Worm (Caenorhabditis elegans) whole organism, dauer: ENCODE data around the gene K03B8.11.
"Not testable (repeated sequence)": the region's sequence is repeated elsewhere in the genome, so short reads cannot be mapped to it uniquely, and the experiment has no call there.

ENCODE experiments used
- unc-62 ChIP-seq: sonication (generic microtip); optimal IDR thresholded peaks from 2 replicates; lab custom pipeline; 2017; ENCODE audit warnings: missing biosample characterization, missing genetic modification reagents, missing genetic modification characterization

The K03B8.11 gene

DNA sequence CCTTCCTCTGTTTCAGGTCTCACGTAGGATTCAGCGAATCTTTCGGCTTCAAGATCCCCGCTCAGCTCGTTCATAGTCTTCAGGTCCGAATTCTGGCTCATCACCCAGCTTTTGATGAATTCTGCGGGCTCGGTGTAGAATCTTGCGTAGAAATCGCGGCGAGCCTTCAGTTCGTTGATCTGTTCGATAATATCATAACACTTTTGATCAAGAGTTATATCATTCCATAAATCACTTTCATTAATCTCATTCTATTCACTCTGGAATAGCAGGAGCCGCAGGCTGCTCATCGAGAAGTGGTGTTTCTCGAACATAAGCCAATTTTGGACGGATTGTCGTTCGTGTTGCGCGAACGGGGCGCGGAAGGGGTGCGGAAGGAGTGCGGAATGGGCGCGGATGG lies 4.7 kb upstream of the K03B8.11 start, which contains the start of gene K03B8.4:
Gene K03B8.4, minus strand, starts transcription at position 101 of the 400 bp plus-strand sequence.
- not testable (repeated sequence) for TF ChIP-seq unc-62 (GFP tag; lab: Kevin White, UChicago)

DNA sequence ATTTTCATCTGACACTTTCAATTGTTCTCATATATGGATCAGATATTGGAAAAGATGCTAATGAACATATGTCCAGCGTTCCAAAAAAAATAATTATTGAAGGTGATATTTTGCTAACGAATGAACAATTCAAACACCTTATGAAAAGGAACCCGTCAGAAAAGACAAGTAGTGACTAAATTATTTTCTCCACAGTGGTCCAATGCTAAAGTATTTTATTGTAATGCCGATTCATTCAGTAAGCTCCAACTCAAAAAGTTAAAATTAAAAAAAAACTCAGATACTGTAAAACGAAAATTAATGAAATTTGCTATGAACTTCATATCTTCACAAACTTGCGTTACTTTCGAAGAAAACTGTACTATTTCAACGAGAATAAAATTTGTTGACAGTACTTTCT lies 1.7 kb upstream of the K03B8.11 start, which contains the start of gene nas-16:
Gene nas-16, plus strand, starts transcription at position 301 of the 400 bp plus-strand sequence.
- no peak for TF ChIP-seq unc-62 (GFP tag; lab: Kevin White, UChicago)

DNA sequence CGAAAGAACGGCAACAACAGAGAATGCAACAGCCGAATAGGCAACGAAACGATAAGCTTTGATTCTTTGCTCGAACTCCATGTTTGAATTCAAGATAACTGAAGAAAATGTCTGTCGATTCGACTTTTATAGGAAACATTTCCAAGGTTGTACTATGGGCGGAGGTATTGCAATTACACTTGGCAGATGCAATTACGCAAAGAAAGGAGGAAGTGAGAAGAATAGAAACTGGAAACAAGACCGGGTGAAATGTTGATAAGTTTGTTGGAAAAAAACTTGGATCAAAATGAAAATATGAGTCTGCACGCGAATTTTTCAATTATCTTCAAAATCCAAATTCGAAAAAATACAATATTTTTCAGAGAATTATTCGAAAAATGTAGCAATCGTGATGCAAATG lies 518 bp downstream of the K03B8.11 start, which contains the start of gene col-155:
Gene col-155, minus strand, starts transcription at position 101 of the 400 bp plus-strand sequence.
- no peak for TF ChIP-seq unc-62 (GFP tag; lab: Kevin White, UChicago)

DNA sequence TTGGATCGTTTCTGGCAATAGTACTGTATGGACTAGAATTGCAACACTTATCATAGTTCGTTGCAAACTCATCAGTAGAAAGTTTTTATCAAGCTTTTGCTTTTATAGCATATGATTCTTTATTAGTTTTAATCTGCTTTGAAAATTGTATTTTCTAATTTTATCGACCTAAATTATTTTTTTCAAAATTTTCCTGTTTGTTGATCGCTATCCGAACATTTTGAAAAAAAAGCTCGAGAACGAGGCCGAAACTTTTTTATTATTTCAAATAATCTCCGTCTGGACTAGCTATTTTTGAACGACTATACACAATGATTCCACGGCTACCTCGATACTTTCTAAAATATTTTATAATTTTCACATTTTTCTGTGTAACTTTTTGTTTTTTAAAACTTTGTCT lies 3.9 kb downstream of the K03B8.11 start, which contains the start of gene F55C10.4:
Gene F55C10.4, plus strand, starts transcription at position 301 of the 400 bp plus-strand sequence.
- no peak for TF ChIP-seq unc-62 (GFP tag; lab: Kevin White, UChicago)

DNA sequence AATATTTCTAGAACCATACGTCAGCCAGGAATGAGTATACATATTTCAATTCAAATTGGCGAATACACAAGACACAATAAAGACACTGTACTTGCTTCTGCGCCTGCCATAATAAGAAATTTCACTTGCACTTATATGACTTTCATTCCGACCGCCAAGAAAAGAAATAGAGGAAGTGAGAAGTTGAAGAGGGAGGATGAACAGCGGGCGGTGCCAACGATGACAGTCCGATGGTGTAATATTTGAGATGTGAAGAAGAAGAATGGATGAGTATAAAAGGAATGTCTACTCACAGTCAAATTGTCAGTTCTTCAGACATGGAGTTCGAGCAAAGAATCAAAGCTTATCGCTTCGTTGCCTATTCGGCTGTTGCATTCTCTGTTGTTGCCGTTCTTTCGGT lies 5.2 kb downstream of the K03B8.11 start, which contains the start of gene col-154:
Gene col-154, plus strand, starts transcription at position 301 of the 400 bp plus-strand sequence.
- no peak for TF ChIP-seq unc-62 (GFP tag; lab: Kevin White, UChicago)

DNA sequence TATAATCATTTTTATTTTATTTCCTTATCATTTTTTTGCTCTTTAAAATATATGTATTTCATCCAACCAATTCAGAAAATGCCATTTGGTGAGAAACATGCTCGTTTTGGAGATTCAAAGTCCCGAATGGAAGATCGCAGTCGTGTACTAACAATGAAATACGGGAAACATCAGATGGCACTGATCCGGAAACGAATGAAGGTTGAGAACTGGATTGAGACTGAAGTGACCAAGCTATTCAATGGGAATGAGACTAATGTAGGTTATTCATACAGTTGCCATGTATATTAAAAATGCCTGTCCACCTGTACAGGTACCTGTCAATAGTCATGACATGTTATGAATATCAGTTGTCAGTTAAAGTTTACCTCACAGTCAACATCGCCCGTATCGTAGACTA lies 7.3 kb downstream of the K03B8.11 start, which contains the start of gene F55C10.5:
Gene F55C10.5, plus strand, starts transcription at position 74 of the 400 bp plus-strand sequence.
- no peak for TF ChIP-seq unc-62 (GFP tag; lab: Kevin White, UChicago)

DNA sequence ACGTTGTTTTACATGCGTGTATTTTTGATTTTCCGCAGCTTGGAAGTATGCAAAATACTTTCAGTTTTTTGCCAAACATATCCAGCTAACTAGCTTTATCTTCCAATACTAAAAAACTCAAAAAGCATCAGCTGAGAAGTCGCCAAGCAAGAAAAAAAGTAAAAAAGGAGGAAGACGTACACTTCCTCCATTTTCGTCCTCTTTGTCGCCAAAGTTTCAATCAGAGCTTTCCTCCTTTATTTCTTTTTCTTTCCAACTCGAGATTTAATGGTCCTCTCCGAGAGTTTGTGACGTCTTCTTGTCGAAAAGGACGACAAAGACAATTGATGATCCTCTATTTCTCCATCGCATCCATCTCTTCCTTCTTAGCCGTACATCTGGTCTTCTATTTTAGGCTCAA lies 9.7 kb downstream of the K03B8.11 start:
- no peak for TF ChIP-seq unc-62 (GFP tag; lab: Kevin White, UChicago)

DNA sequence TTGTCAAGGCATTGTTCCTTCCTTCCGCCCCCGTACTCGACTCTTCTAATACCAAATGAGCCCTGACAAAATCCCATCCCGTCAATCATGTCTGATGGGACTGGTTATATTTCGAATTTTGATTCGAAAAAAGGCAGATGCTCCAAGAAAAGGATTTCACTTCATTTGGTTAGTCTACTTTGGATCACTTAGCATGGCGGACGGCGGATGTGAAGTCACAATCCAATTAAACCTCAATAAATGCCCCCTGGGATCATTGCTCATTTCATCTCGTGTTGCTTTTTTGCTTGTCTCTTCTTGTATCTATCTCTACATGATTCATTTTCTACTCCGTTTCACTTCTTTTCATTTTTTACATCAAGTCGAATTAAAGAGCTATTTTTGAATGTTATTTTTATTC lies 11.0 kb downstream of the K03B8.11 start:
- no peak for TF ChIP-seq unc-62 (GFP tag; lab: Kevin White, UChicago)

DNA sequence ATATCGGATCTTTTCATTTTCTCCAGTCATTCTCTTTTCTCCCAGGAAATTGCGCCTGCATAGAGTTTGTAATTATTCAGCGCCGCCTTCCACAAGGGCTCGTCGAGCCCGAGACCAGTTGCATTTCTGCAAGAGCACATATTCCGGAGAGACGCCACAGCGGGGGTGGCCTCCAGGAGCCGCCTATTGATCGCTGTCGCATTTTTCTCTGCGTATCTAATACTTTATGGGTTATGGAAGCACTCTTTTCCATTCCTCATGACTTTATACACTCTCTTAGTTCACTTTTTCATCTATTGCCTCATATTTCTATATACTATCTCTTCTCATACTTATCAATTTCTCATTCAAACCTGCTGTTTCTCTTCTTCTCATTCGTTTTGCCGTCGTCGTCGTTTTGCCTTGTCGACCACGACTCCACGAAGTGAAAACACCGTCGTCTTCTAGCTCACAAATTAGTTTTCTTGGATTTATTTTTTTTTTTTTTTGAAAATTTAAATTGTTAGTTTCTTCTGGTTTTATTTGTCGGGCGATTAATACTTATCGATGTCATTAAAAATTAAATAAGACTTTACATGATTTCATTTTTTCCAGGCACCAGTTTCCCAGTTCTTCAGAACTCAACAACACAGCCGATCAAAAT lies 15.0 kb downstream of the K03B8.11 start, which contains the start of gene cnb-1:
Gene cnb-1, plus strand, starts transcription at position 593 of the 643 bp plus-strand sequence.
- TF ChIP-seq unc-62 (GFP tag; lab: Kevin White, UChicago): no peak

DNA sequence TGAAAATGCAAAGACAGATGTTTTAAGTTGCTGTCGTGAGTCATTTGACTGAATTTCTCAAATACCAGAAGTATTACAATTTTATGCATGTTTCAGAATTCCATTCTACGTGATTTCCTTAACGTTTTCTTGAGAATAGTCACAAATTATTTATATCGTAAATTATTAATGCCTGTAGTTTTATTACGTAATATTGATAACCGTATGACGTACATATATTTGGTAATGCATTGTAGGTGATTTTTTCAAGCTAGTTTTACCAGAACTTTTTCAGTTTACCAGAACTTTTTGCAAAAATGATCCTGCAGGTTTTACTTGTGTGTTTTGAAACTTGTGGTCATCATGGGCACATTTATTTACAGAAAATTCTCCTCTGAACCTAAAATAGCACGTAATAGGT lies 16.4 kb downstream of the K03B8.11 start:
- no peak for TF ChIP-seq unc-62 (GFP tag; lab: Kevin White, UChicago)

DNA sequence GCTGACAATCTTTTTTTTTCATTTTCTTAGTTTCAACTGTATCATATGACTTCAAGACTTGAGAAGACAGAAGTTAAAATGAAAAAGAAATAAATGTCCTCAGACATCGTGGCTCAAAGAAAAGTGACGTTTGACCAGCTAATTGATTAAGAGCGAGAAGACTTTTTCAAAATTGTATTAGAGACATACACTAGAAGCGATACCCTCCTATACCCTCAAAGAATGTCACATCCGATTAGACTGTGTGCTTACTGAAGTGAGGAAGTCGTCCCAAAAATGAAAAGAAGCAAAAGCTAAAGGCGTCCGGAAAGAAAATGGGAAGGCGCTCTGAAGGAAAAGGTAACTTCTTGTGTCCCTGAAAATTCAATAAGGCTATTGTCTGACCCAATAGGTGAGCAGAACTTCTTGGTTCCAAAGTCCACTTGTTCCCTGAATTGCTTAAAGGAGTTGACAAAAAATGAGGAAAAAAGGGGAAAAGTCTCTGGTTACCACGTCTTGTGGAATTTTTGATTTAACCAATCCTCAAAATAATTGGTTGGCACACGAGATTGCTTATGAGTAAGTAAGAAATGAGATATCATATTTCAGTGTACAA lies 17.9 kb downstream of the K03B8.11 start:
- TF ChIP-seq unc-62 (GFP tag; lab: Kevin White, UChicago): no peak

DNA sequence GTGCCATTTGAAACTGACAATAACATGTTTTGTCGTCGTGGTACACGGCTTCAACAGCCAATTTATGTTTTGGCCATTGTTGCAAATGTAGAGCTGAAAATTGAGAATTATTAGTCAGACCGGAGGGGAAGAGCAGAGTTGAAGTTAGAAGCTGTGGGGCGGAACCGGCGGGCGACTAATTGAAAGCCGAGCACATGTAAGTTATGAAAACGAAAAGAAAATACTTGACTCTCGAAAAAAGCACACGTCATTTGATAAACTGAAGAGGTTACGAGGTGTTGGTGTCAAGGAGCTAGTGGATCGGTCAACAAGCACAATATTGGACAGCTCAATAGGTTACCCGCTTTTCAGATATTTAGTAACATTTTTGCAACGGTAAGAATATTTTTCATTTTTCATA lies 24.2 kb downstream of the K03B8.11 start, which contains the start of gene dop-5:
Gene dop-5, minus strand, starts transcription at position 101 of the 400 bp plus-strand sequence.
- TF ChIP-seq unc-62 (GFP tag; lab: Kevin White, UChicago): no peak

DNA sequence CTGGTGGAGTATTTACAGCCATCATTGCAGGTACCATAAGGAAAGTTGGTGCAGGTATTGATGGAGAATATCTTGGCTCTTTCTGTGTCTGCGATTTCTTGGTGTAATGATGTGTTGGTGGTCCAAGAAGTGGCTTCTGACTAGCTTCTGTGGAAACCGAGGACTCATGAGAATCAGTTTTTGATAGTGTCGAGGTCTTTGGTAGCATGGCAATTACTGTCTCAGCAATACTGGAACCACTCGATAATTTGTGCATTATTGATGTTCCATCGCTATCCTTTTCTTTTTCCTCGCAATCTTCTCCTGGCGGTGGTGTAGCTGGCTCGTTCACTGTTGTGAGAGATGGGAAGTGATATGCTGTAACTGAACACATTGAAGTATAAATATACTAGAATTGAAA lies 26.7 kb downstream of the K03B8.11 start:
- no peak for TF ChIP-seq unc-62 (GFP tag; lab: Kevin White, UChicago)

DNA sequence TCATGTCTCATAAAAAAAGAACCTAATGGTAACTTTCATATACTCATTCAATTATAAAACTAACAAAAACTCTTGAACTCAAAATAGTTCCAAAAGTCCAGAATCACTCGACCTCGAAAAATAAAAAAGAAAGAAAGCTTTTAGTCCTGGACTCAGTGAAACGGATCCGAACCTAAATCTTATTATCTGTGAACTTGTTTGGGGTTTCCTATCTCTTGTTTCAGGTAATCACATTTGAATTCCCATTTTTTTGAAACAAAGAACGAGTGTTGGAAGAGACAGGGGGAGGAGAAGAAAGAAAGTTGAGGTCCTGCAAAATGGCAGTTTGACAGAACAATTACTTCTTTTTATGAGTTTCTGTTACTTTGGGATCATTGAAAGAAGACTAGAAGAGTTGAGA lies 36.0 kb downstream of the K03B8.11 start:
- no peak for TF ChIP-seq unc-62 (GFP tag; lab: Kevin White, UChicago)

DNA sequence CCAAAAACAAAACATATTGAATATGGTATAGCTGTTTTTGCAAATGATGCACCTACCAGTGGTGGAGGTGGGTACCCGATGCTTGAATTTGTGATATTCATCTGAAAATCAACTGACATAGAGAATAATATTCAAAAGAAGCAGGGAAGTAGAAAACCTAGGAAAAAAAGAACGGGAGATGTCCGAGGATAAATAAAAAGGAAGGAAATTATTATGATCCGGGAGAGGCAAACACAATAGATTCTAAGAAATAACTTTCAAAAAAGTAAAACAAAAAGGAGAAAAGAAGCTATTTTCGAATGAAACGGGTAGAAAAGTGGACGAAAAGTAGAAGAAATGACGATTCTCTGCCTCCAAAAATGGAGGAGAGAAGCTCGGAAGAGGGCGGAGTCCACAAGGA lies 37.4 kb downstream of the K03B8.11 start, which contains the start of gene npr-25:
Gene npr-25, minus strand, starts transcription at position 101 of the 400 bp plus-strand sequence.
- TF ChIP-seq unc-62 (GFP tag; lab: Kevin White, UChicago): no peak

DNA sequence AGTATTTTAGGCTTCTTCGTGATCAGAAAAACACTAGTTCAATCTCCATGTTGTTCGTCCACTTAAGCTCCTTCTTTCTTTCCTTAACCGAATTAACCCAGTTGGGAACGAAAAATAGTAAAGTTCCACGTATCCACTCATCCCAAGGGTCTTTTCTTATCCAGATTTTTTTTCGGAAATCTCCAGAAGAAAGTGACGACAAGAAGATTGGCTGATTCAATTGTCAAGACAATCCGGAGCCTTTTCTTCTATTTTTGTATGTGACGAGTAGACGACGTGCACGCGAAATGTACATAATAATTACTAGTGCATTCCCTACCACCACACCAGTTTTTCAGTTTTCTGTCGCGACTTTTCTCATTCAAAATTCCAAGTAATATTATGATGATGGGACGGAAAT lies 39.0 kb downstream of the K03B8.11 start:
- no peak for TF ChIP-seq unc-62 (GFP tag; lab: Kevin White, UChicago)
